Fruit fly (Drosophila melanogaster) whole organism, embryonic: Measurements from ENCODE around the gene SsRbeta.

Experiments used
- Adf1 ChIP-seq: fragments of 200-800 bp; sonication (Bioruptor generic); IDR thresholded peaks from 2 replicates; pipeline ENCODE4 v1.3.6; 2022; ENCODE audit warnings: missing biosample characterization, missing genetic modification characterization
- BtbVII ChIP-seq: fragments of 200-800 bp; sonication (Bioruptor generic); optimal IDR thresholded peaks from 3 replicates; lab custom pipeline; 2017; ENCODE audit warnings: missing biosample characterization, mild to moderate bottlenecking, missing genetic modification characterization
- CG10147 ChIP-seq: fragments of 200-800 bp; sonication (Bioruptor generic); optimal IDR thresholded peaks from 2 replicates; lab custom pipeline; 2019; ENCODE audit warnings: missing biosample characterization, mild to moderate bottlenecking, missing genetic modification characterization, moderate library complexity
- CG10431 ChIP-seq: fragments of 200-800 bp; sonication (Bioruptor generic); optimal IDR thresholded peaks from 3 replicates; lab custom pipeline; 2018; ENCODE audit warnings: missing biosample characterization, mild to moderate bottlenecking, missing genetic modification characterization
- CG10565 ChIP-seq: fragments of 200-800 bp; sonication (Bioruptor generic); optimal IDR thresholded peaks from 3 replicates; lab custom pipeline; 2016; ENCODE audit warnings: missing biosample characterization, mild to moderate bottlenecking, missing genetic modification characterization
- CG12299 ChIP-seq: fragments of 200-800 bp; sonication (Bioruptor generic); optimal IDR thresholded peaks from 2 replicates; lab custom pipeline; 2018; ENCODE audit warnings: missing biosample characterization, mild to moderate bottlenecking, missing genetic modification characterization
- CG12769 ChIP-seq: fragments of 200-800 bp; sonication (Bioruptor generic); optimal IDR thresholded peaks from 2 replicates; lab custom pipeline; 2019; ENCODE audit warnings: missing biosample characterization, mild to moderate bottlenecking, missing genetic modification characterization, moderate library complexity
- CG15269 ChIP-seq: fragments of 200-800 bp; sonication (Bioruptor generic); optimal IDR thresholded peaks from 2 replicates; lab custom pipeline; 2018; ENCODE audit warnings: missing biosample characterization, mild to moderate bottlenecking, missing genetic modification characterization, moderate library complexity
- CG16813 ChIP-seq: fragments of 200-800 bp; sonication (Bioruptor generic); IDR thresholded peaks from 3 replicates; pipeline ENCODE4 v1.3.6; 2022; ENCODE audit warnings: missing biosample characterization, missing genetic modification characterization; ENCODE audit not compliant: partially characterized antibody
- CG18476 ChIP-seq: fragments of 200-800 bp; sonication (Bioruptor generic); optimal IDR thresholded peaks from 2 replicates; lab custom pipeline; 2016; ENCODE audit warnings: missing biosample characterization, mild to moderate bottlenecking, missing genetic modification characterization
- CG2199 ChIP-seq: fragments of 200-800 bp; sonication (Bioruptor generic); IDR thresholded peaks from 3 replicates; pipeline ENCODE4 v1.3.6; 2022; ENCODE audit warnings: missing biosample characterization, missing genetic modification characterization
- CG31388 ChIP-seq: fragments of 200-800 bp; sonication (Bioruptor generic); optimal IDR thresholded peaks from 2 replicates; lab custom pipeline; 2016; ENCODE audit warnings: missing biosample characterization, missing genetic modification characterization
- CG34224 ChIP-seq: fragments of 200-800 bp; sonication (Bioruptor generic); IDR thresholded peaks from 3 replicates; pipeline ENCODE4 v1.3.6; 2022; ENCODE audit warnings: missing biosample characterization, missing genetic modification characterization; ENCODE audit not compliant: partially characterized antibody
- CG34422 ChIP-seq: fragments of 200-800 bp; sonication (Bioruptor generic); IDR thresholded peaks from 3 replicates; pipeline ENCODE4 v1.3.6; 2022; ENCODE audit warnings: missing biosample characterization, missing genetic modification characterization
- CG42726 ChIP-seq: fragments of 200-800 bp; sonication (Bioruptor generic); IDR thresholded peaks from 2 replicates; pipeline ENCODE4 v1.3.6; 2022; ENCODE audit warnings: missing biosample characterization, missing genetic modification characterization; ENCODE audit not compliant: partially characterized antibody
- CG4404 ChIP-seq: fragments of 200-800 bp; sonication (Bioruptor generic); IDR thresholded peaks from 2 replicates; pipeline ENCODE4 v1.3.6; 2022; ENCODE audit warnings: missing biosample characterization, missing genetic modification characterization
- CG5180 ChIP-seq: fragments of 200-800 bp; sonication (Bioruptor generic); optimal IDR thresholded peaks from 3 replicates; lab custom pipeline; 2017; ENCODE audit warnings: missing biosample characterization, missing genetic modification characterization, mild to moderate bottlenecking, moderate library complexity, missing genetic modification reagents
- CG6272 ChIP-seq: fragments of 200-800 bp; sonication (Bioruptor generic); IDR thresholded peaks from 2 replicates; pipeline ENCODE4 v1.3.6; 2022; ENCODE audit warnings: missing biosample characterization, missing genetic modification characterization
- CG6765 ChIP-seq: fragments of 200-800 bp; sonication (Bioruptor generic); optimal IDR thresholded peaks from 3 replicates; lab custom pipeline; 2017; ENCODE audit warnings: missing biosample characterization, mild to moderate bottlenecking, missing genetic modification characterization
- CG7745 ChIP-seq: fragments of 200-800 bp; sonication (Bioruptor generic); optimal IDR thresholded peaks from 2 replicates; lab custom pipeline; 2018; ENCODE audit warnings: missing biosample characterization, mild to moderate bottlenecking, missing genetic modification characterization, moderate library complexity
- CG7839 ChIP-seq: fragments of 200-800 bp; sonication (Bioruptor generic); optimal IDR thresholded peaks from 3 replicates; lab custom pipeline; 2018; ENCODE audit warnings: missing biosample characterization, mild to moderate bottlenecking, missing genetic modification characterization, moderate library complexity
- CG8765 ChIP-seq: fragments of 200-800 bp; sonication (Bioruptor generic); IDR thresholded peaks from 2 replicates; pipeline ENCODE4 v1.3.6; 2022; ENCODE audit warnings: missing biosample characterization, missing genetic modification characterization
- Dbx ChIP-seq: fragments of 200-800 bp; sonication (Bioruptor generic); IDR thresholded peaks from 3 replicates; pipeline ENCODE4 v1.3.6; 2022; ENCODE audit warnings: missing biosample characterization, missing genetic modification characterization
- Doc3 ChIP-seq: fragments of 200-800 bp; sonication (Bioruptor generic); IDR thresholded peaks from 3 replicates; pipeline ENCODE4 v1.3.6; 2022; ENCODE audit warnings: missing biosample characterization, missing genetic modification characterization; ENCODE audit not compliant: partially characterized antibody
- Hmr ChIP-seq: fragments of 200-800 bp; sonication (Bioruptor generic); optimal IDR thresholded peaks from 3 replicates; lab custom pipeline; 2017; ENCODE audit warnings: mild to moderate bottlenecking, missing biosample characterization, missing genetic modification reagents, missing genetic modification characterization
- NFAT ChIP-seq: fragments of 200-800 bp; sonication (Bioruptor generic); IDR thresholded peaks from 2 replicates; pipeline ENCODE4 v1.3.6; 2022; ENCODE audit warnings: missing biosample characterization, missing genetic modification characterization
- Nf-YA ChIP-seq: fragments of 200-800 bp; sonication (Bioruptor generic); IDR thresholded peaks from 2 replicates; pipeline ENCODE4 v1.3.6; 2022; ENCODE audit warnings: missing biosample characterization, missing genetic modification characterization
- Nf-YC ChIP-seq: fragments of 200-800 bp; optimal IDR thresholded peaks from 3 replicates; lab custom pipeline; 2019; ENCODE audit warnings: missing biosample characterization, mild to moderate bottlenecking, missing genetic modification characterization, moderate library complexity
- Rfx ChIP-seq: fragments of 200-800 bp; sonication (Bioruptor generic); IDR thresholded peaks from 2 replicates; pipeline ENCODE4 v1.3.6; 2022; ENCODE audit warnings: missing biosample characterization, missing genetic modification characterization
- Trl ChIP-seq, 3 experiments: fragments of >200 bp in 2 of 3; fragments of 200-800 bp in 1 of 3; sonication (Bioruptor generic) in 1 of 3; optimal IDR thresholded peaks; 2 replicates in 1 of 3; 3 replicates in 2 of 3; lab custom pipeline; 2016 to 2017; ENCODE audit warnings: missing biosample characterization in 1 of 3, missing genetic modification characterization in 1 of 3
- bbx ChIP-seq: fragments of 200-800 bp; sonication (Bioruptor generic); IDR thresholded peaks from 2 replicates; pipeline ENCODE4 v1.3.6; 2022; ENCODE audit warnings: missing biosample characterization, missing genetic modification characterization; ENCODE audit not compliant: partially characterized antibody
- crol ChIP-seq: fragments of 200-800 bp; sonication (Bioruptor generic); IDR thresholded peaks from 2 replicates; pipeline ENCODE4 v1.3.6; 2022; ENCODE audit warnings: missing biosample characterization, missing genetic modification characterization
- ems ChIP-seq: fragments of 200-800 bp; sonication (Bioruptor generic); optimal IDR thresholded peaks from 3 replicates; lab custom pipeline; 2016; ENCODE audit warnings: missing biosample characterization, missing genetic modification characterization
- gcm ChIP-seq: fragments of 200-800 bp; sonication (Bioruptor generic); optimal IDR thresholded peaks from 2 replicates; lab custom pipeline; 2019; ENCODE audit warnings: missing biosample characterization, mild to moderate bottlenecking, missing genetic modification characterization, moderate library complexity
- gro ChIP-seq: fragments of 200-800 bp; sonication (Bioruptor generic); optimal IDR thresholded peaks from 2 replicates; lab custom pipeline; 2016; ENCODE audit warnings: missing biosample characterization, missing genetic modification characterization
- hkb ChIP-seq, 2 experiments: fragments of 200-800 bp in 1 of 2; fragments of >200 bp in 1 of 2; sonication (Bioruptor generic) in 1 of 2; IDR thresholded peaks in 1 of 2; optimal IDR thresholded peaks in 1 of 2; 2 replicates each; pipeline versions ENCODE4 v1.3.6 to Lab custom; 2017 to 2022; ENCODE audit warnings: missing biosample characterization in 1 of 2, missing genetic modification characterization in 1 of 2
- luna ChIP-seq: fragments of 200-800 bp; sonication (Bioruptor generic); optimal IDR thresholded peaks from 2 replicates; lab custom pipeline; 2016; ENCODE audit warnings: missing biosample characterization, missing genetic modification characterization
- nerfin-2 ChIP-seq: fragments of 200-800 bp; sonication (Bioruptor generic); IDR thresholded peaks from 2 replicates; pipeline ENCODE4 v1.3.6; 2022; ENCODE audit warnings: missing biosample characterization, missing genetic modification characterization; ENCODE audit not compliant: partially characterized antibody
- pfk ChIP-seq: fragments of 200-800 bp; sonication (Bioruptor generic); optimal IDR thresholded peaks from 2 replicates; lab custom pipeline; 2018; ENCODE audit warnings: missing biosample characterization, mild to moderate bottlenecking, missing genetic modification characterization, moderate library complexity
- phol ChIP-seq: fragments of 200-800 bp; sonication (Bioruptor generic); optimal IDR thresholded peaks from 3 replicates; lab custom pipeline; 2018; ENCODE audit warnings: missing biosample characterization, mild to moderate bottlenecking, missing genetic modification characterization, moderate library complexity
- seq ChIP-seq: fragments of 200-800 bp; sonication (Bioruptor generic); IDR thresholded peaks from 2 replicates; pipeline ENCODE4 v1.3.6; 2022; ENCODE audit warnings: missing biosample characterization, missing genetic modification characterization
- sna ChIP-seq: fragments of 200-800 bp; sonication (Bioruptor generic); IDR thresholded peaks from 2 replicates; pipeline ENCODE4 v1.3.6; 2022; ENCODE audit warnings: missing biosample characterization, missing genetic modification characterization; ENCODE audit not compliant: partially characterized antibody
- wdn ChIP-seq: fragments of 200-800 bp; sonication (Bioruptor generic); IDR thresholded peaks from 2 replicates; pipeline ENCODE4 v1.3.6; 2022; ENCODE audit warnings: missing biosample characterization, missing genetic modification characterization
- z ChIP-seq: fragments of 200-800 bp; sonication (Bioruptor generic); IDR thresholded peaks from 3 replicates; pipeline ENCODE4 v1.3.6; 2022; ENCODE audit warnings: missing biosample characterization, missing genetic modification characterization

The SsRbeta gene

DNA sequence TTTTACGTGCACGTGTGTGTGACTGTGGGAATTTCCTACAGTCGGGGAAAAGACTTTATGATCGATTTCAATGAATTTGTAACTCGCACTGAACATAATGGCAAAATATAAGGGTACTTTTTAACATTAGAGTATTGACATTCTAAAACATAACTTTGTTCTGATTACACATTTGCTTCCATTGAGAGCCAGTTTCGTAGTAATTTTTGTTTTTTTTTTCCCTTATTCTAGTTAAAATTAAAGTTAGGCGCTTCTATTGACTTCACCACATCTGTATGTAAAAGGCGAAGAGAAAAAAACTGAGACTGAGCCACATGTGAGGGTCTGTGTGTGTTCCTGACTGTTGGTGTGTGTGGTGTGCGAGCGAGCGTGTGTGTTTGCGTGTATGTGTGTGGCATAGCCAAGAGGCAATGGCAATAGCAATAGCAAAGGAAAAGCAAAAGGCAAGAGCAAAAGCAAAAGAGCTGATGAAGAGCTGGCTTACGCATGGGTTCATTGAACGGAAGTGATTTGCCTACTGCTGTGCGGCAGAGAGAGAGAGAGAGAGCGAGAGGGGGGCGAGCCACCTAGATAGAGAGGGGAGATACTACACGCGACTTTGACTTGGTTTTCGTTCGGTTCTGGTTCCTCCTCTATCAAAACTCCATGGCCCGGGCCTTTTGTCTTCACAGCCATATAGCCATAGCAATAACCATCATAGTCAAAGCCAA is 32.6 kb downstream of the SsRbeta start (continued):
- no peak for TF ChIP-seq sna
- peak; percentile 48 for TF ChIP-seq CG18476
- no peak for TF ChIP-seq Nf-YA (GFP tag; lab: Robert Waterston, UW)
- TF ChIP-seq gcm (GFP tag; lab: Kevin White, UChicago) = peak; percentile 67
- no peak for TF ChIP-seq CG8765 (GFP tag; lab: Robert Waterston, UW)
- TF ChIP-seq pfk (GFP tag; lab: Kevin White, UChicago) = no peak
- TF ChIP-seq luna (GFP tag; lab: Kevin White, UChicago) = no peak
- TF ChIP-seq ems (GFP tag; lab: Kevin White, UChicago) = no peak
- TF ChIP-seq gro (GFP tag; lab: Kevin White, UChicago) = peak; percentile 47
- peak; percentile 70 for TF ChIP-seq seq
- TF ChIP-seq CG10431 (GFP tag; lab: Kevin White, UChicago) = peak; percentile 42
- TF ChIP-seq crol (GFP tag; lab: Robert Waterston, UW) = peak; percentile 84
- TF ChIP-seq CG15269 = peak; percentile 82
- TF ChIP-seq CG7745 (tag; lab: Kevin White, UChicago) = no peak
- peak; percentile 79 for TF ChIP-seq CG10147 (GFP tag; lab: Kevin White, UChicago)
- TF ChIP-seq CG10565 (GFP tag; lab: Kevin White, UChicago) = no peak
- TF ChIP-seq CG31388 (GFP tag; lab: Kevin White, UChicago) = no peak
- no peak for TF ChIP-seq Doc3 (GFP tag; lab: Robert Waterston, UW)
- TF ChIP-seq Rfx (GFP tag; lab: Robert Waterston, UW) = peak; percentile 57
- TF ChIP-seq CG4404 (GFP tag; lab: Robert Waterston, UW) = no peak
- TF ChIP-seq CG2199 (GFP tag; lab: Robert Waterston, UW) = peak; percentile 72; the same call in 2 of the 3 replicates
- TF ChIP-seq, all 482 proteins: peak for 308

DNA sequence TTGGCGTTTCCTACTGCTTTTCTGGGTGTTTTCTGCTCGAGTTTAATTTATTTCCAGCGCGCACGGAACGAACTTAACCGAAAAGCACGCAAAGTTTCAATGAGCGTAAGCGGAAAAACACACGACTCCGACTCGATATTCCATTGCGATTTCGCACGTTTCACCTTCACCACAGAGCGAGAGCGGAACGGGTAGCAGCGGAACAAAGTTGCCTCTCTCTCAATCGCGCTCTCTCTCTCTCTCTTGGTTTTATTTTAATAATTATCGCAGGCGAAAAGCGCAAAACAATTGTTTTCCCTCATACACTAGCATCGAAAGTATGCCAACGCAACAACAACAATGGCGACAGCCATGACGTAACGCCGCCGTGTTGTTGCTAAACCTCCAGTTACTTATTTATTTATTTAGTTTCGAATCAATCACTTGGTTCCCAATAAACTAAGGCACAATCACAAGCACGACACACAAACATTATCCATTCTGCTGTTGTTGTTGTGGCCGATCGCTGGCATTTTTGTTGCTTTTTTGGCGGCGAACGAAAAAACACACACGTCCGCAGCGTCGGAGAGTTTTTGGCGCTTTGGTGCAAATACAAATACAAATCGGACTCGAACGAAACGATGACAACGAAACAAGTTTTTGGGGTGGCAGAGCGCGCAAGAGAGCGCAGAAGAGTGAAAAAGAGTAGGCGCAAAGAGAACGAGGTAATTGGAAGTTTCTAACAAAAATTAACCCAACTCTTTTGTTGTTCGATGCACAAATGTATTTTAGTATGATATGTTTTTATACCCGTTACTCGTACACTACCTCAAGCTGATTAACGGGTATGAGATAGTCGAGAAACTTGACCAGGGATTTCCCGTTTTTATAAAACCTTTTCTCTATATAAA is 35.0 kb downstream of the SsRbeta start, which contains the start of gene CG5151:
Gene CG5151, minus strand, starts transcription at position 552 of the 890 bp plus-strand sequence.
- TF ChIP-seq Dbx (GFP tag; lab: Robert Waterston, UW) = peak; percentile 28; the same call in 1 of the 3 replicates
- peak; percentile 35 for TF ChIP-seq CG34224 (GFP tag; lab: Robert Waterston, UW)
- peak; percentile 21; the same call in 1 of the 3 replicates for TF ChIP-seq CG34422 (GFP tag; lab: Robert Waterston, UW)
- peak; percentile 27; the same call in 1 of the 2 replicates for TF ChIP-seq Adf1 (GFP tag; lab: Robert Waterston, UW)
- peak; percentile 33; the same call in 1 of the 2 replicates for TF ChIP-seq wdn
- TF ChIP-seq nerfin-2 (GFP tag; lab: Robert Waterston, UW) = peak; percentile 85
- peak; percentile 64 for TF ChIP-seq CG12299 (tag; lab: Kevin White, UChicago)
- TF ChIP-seq bbx (GFP tag; lab: Robert Waterston, UW) = peak; percentile 82
- TF ChIP-seq CG16813 (GFP tag; lab: Robert Waterston, UW) = peak; percentile 64
- TF ChIP-seq Trl (optimal IDR thresholded peaks at IDR 0.05; lab: Kevin White, UChicago) = peak; percentile 93 to 98
- TF ChIP-seq Trl (GFP tag; optimal IDR thresholded peaks at IDR 0.05; lab: Kevin White, UChicago) = peak; percentile 42
- peak; percentile 32; the same call in 1 of the 3 replicates for TF ChIP-seq z
- TF ChIP-seq sna = peak; percentile 74
- peak; percentile 40 for TF ChIP-seq BtbVII (GFP tag; lab: Kevin White, UChicago)
- peak; percentile 9 for TF ChIP-seq phol (tag; lab: Kevin White, UChicago)
- TF ChIP-seq CG6272 = no peak
- TF ChIP-seq Hmr (GFP tag; lab: Kevin White, UChicago) = peak; percentile 17
- TF ChIP-seq NFAT (GFP tag; lab: Robert Waterston, UW) = peak; percentile 49; the same call in 1 of the 2 replicates
- TF ChIP-seq CG7839 (tag; lab: Kevin White, UChicago) = peak; percentile 30
- peak; percentile 19 for TF ChIP-seq CG12769 (tag; lab: Kevin White, UChicago)
- TF ChIP-seq CG42726 = peak; percentile 38; the same call in 1 of the 2 replicates
- TF ChIP-seq Nf-YC (tag; lab: Kevin White, UChicago) = peak; percentile 21
- TF ChIP-seq hkb (optimal IDR thresholded peaks at IDR 0.05; lab: Kevin White, UChicago) = no peak
- TF ChIP-seq hkb (GFP tag; IDR thresholded peaks at IDR 0.05; lab: Robert Waterston, UW) = peak; percentile 54
- peak; percentile 62 for TF ChIP-seq CG6765 (GFP tag; lab: Kevin White, UChicago)
- TF ChIP-seq CG5180 = peak; percentile 80
